Worm (Caenorhabditis elegans) whole organism, early embryonic: Measurements from ENCODE around the gene srz-104.

Source experiments
- ama-1 ChIP-seq: fragments of 150-350 bp; optimal IDR thresholded peaks from 2 replicates; lab custom pipeline; 2014
- ceh-36 ChIP-seq: sonication (generic microtip); optimal IDR thresholded peaks from 2 replicates; lab custom pipeline; 2016; ENCODE audit warnings: missing genetic modification characterization, inconsistent platforms, missing compliant biosample characterization

DNA sequence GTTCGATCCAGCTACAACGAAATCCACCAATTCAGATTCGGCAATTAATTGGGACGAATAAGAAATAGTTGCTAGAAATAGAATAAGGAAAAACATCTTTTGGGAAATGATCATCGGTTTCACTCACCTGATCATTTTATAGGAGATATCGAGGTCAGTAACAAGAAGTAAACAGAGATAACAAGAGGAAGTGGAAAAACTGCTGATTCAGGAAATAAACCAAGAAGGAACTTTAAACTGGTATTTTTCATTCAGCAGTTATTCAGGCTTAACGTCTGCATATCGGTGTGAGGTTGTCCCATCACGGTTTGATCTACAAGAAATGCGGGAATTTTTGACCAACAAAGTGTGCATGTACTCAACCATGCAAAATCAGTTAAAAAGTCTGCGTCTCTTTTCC lies 5.0 kb downstream of the srz-104 start, which contains the start of gene K03D3.2:
- TF ChIP-seq ceh-36 (tag; lab: Kevin White, UChicago), result no peak
- TF ChIP-seq ama-1, result no peak
